Worm (Caenorhabditis elegans): ENCODE data around the gene math-3.

ce11 chrII:1766715-1767114 lies 5.2 kb upstream of the math-3 start:
- TF ChIP-seq tbx-37 (GFP tag; conservative IDR thresholded peaks at IDR 0.05): no peak
- TF ChIP-seq B0310.2 (tag; optimal IDR thresholded peaks at IDR 0.05): no peak
- no peak for TF ChIP-seq ama-1 (optimal IDR thresholded peaks at IDR 0.05)
- TF ChIP-seq scrt-1 (GFP tag; IDR thresholded peaks at IDR 0.05): no peak
